Worm (Caenorhabditis elegans) whole organism, midembryonic: ENCODE results near the gene dod-6.
A peak's percentile ranks its signal among the peaks of the same experiment; 100 is the strongest.

Source experiments
- T22C8.4 ChIP-seq: fragments of 200-800 bp; sonication (Bioruptor generic); IDR thresholded peaks from 2 replicates; pipeline ENCODE4 v1.3.6; 2022; ENCODE audit warnings: missing genetic modification characterization, missing compliant biosample characterization
- cog-1 ChIP-seq: sonication (generic microtip); optimal IDR thresholded peaks from 2 replicates; lab custom pipeline; 2016; ENCODE audit warnings: missing genetic modification characterization, missing compliant biosample characterization
- flt-1 ChIP-seq: fragments of 200-800 bp; sonication (Bioruptor generic); IDR thresholded peaks from 2 replicates; pipeline ENCODE4 v1.3.6; 2022; ENCODE audit warnings: missing genetic modification characterization, missing compliant biosample characterization
- klf-2 ChIP-seq: fragments of 200-800 bp; sonication (Bioruptor generic); conservative IDR thresholded peaks from 2 replicates; pipeline ENCODE4 v1.3.6; 2022; ENCODE audit warnings: missing genetic modification reagents, missing genetic modification characterization, missing compliant biosample characterization
- med-1 ChIP-seq: sonication (generic microtip); optimal IDR thresholded peaks from 2 replicates; lab custom pipeline; 2017; ENCODE audit warnings: missing genetic modification characterization, mild to moderate bottlenecking, missing compliant biosample characterization, antibody characterized with exemption, missing genetic modification reagents; ENCODE audit not compliant: insufficient read depth
- ref-1 ChIP-seq: fragments of 200-800 bp; sonication (Bioruptor generic); conservative IDR thresholded peaks from 2 replicates; pipeline ENCODE4 v1.3.6; 2022; ENCODE audit warnings: missing genetic modification reagents, missing genetic modification characterization, missing compliant biosample characterization
- tab-1 ChIP-seq: fragments of 200-800 bp; sonication (Bioruptor generic); IDR thresholded peaks from 2 replicates; pipeline ENCODE4 v1.3.6; 2022; ENCODE audit warnings: missing genetic modification characterization, missing compliant biosample characterization
- ztf-23 ChIP-seq: fragments of 200-800 bp; sonication (Bioruptor generic); IDR thresholded peaks from 2 replicates; pipeline ENCODE4 v1.3.6; 2022; ENCODE audit warnings: missing genetic modification reagents, missing genetic modification characterization, missing compliant biosample characterization
- ztf-29 ChIP-seq: fragments of 200-800 bp; sonication (Bioruptor generic); IDR thresholded peaks from 2 replicates; pipeline ENCODE4 v1.3.6; 2022; ENCODE audit warnings: missing genetic modification reagents, missing genetic modification characterization, missing compliant biosample characterization

The dod-6 gene

DNA sequence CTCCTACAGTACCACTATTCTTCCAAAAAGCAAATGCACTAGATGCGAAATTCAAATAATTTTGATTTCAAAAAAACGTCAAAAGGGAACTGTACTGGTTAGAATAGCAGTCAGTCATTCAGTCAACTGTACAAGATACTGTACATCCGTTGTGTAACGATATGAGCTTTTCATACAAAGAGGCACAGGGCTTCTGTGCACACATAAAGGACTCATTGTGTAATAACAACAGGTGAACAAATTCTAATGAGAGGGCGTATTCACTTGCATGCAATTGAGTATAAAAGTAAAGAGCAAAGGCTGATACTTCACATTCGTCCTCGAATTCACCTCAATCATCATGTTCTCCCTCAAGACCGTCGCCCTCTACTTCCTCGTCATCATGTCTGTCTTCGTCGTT, at the start of gene dod-6:
Gene dod-6 (plus strand): TSS at position 301 of the 400 bp plus-strand sequence.
- TF ChIP-seq cog-1 (tag; lab: Kevin White, UChicago), result no peak

DNA sequence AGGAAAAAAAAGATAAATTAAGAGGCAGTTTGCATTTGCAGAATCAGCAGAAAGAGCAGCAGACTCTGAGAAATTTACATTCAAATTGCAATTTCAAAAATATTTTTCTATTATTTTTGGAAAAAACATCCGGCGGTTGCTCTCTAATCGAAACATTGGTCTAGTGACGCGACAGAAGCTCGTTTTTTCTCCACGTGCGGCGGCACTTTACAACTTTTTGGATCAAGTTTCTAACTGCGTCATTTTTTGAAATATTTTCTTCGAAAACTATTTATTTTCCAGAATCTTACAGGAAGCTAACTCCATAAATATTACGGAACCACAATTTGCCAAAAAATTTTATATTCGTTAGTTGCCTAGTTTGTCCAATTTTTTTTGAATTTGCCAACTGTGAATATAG, 47.6 kb upstream of the dod-6 start:
- TF ChIP-seq flt-1 (GFP tag; lab: Robert Waterston, UW) (no peak), T22C8.4 (GFP tag; lab: Robert Waterston, UW) (no peak), klf-2 (no peak), tab-1 (GFP tag; lab: Robert Waterston, UW) (no peak), med-1 (no peak), cog-1 (tag; lab: Kevin White, UChicago) (no peak), ztf-29 (no peak), ref-1 (no peak), ztf-23 (no peak)

DNA sequence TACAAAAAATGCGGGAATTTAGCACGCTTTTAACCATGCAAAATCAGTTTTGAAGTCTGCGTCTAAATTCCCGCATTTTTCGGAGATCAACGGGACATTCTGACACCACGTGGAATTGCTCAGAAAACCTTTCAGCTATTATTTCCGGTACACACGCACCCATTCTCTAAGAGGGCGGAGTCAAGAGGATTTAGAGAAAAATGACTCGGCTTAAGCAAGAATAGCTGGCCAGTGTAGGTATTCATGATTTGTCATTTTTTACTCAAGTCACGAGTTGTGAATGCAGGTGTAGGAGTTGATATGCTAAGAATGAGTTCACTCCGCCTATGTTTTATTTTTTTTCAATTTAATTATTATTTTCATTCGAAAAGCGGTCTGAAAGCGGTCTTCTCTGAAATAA, 46.8 kb upstream of the dod-6 start:
- TF ChIP-seq ztf-29, result no peak
- no peak for TF ChIP-seq klf-2
- TF ChIP-seq ref-1, result no peak
- no peak for TF ChIP-seq cog-1 (tag; lab: Kevin White, UChicago)

DNA sequence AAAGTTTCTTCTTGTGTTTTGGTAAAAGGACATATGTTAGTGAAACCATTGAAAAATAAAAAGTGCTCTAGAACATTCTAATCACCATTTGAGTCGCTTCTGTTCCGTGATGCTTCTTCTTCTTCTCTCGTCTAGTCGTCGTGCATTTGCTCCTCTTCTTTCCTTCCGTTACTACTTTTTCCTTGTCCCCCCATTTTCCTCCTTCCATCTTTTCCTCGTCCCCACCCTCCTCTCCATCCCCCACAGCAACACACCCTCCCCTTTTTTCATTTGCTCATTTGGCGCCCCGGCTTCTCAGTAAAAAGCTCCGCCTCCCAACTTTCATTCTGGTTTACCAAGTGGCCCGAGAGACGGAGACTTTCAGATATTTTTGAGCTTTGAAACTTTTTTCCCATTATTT, 45.8 kb upstream of the dod-6 start:
- no peak for TF ChIP-seq flt-1 (GFP tag; lab: Robert Waterston, UW)
- no peak for TF ChIP-seq ztf-29
- TF ChIP-seq ztf-23, result 0 out of 2 replicates have a peak, but pooled peaks have one; percentile 47
- TF ChIP-seq klf-2, result no peak

DNA sequence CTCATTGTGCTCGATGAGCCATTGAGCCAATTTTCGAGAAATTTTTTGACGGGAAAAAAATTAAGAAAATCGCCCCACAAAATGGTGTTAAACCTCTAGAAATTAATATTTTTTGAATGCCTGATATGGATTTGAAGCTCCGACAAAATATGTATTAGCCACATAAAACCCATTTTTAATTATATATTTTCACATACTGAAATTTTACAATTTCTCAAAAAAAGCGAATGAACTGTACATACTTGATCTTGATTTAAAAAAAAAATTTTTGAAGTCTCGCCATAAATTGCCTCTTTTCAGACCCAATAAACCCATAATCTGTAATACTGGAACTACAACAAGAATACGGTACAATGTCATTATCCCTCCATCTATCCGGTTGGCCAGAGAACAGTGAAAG, 45.0 kb upstream of the dod-6 start, which contains the start of gene nac-3:
Gene nac-3 (plus strand): TSS at position 301 of the 400 bp plus-strand sequence.
- TF ChIP-seq flt-1 (GFP tag; lab: Robert Waterston, UW), result no peak
- no peak for TF ChIP-seq ztf-29
- no peak for TF ChIP-seq klf-2
- no peak for TF ChIP-seq ztf-23
- TF ChIP-seq ref-1, result no peak
- no peak for TF ChIP-seq tab-1 (GFP tag; lab: Robert Waterston, UW)
- no peak for TF ChIP-seq T22C8.4 (GFP tag; lab: Robert Waterston, UW)
- no peak for TF ChIP-seq med-1
- no peak for TF ChIP-seq cog-1 (tag; lab: Kevin White, UChicago)

DNA sequence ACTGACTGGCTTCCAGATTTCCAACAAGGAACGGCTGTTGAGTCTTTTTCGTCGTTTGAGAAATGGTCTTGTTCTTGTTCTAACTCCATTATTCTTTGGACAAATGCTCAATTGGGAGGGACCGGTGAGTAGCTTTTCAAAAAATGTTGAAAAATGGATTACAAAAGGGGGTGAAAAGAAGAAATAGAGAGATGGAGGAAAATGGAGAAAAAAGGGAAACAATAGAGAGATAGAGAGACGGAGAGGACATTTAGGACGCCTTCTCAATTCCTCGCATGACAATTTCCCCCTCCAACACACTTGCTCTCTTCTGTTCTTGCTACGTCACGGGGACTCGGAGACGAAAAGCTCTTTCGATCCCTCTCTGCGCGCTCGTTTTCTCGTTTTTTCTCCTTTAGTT, 44.5 kb upstream of the dod-6 start:
- TF ChIP-seq cog-1 (tag; lab: Kevin White, UChicago) (no peak), ztf-23 (no peak), flt-1 (GFP tag; lab: Robert Waterston, UW) (no peak), med-1 (no peak), ztf-29 (no peak), T22C8.4 (GFP tag; lab: Robert Waterston, UW) (no peak), tab-1 (GFP tag; lab: Robert Waterston, UW) (no peak), klf-2 (no peak), ref-1 (no peak)

DNA sequence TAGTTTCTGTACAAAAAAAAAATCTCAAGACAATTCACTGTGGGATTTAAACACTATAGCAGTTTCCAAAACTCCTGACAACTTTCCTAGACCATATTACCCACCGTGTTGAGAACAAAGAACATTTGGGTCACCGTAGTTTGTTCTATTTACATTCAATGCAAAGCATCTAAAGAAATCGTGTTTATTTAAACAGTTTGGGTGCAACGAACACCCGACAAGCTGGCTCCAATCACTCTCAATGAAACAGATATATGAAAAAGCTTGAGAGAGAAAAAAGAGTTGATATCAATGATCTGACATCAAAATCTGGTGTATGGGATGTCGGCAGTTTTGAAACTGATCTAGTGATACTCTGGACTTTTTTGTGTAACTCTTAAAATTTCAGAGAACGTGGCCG, 42.5 kb upstream of the dod-6 start:
- no peak for TF ChIP-seq T22C8.4 (GFP tag; lab: Robert Waterston, UW)
- no peak for TF ChIP-seq klf-2
- no peak for TF ChIP-seq cog-1 (tag; lab: Kevin White, UChicago)
- no peak for TF ChIP-seq med-1
- no peak for TF ChIP-seq ref-1
- no peak for TF ChIP-seq flt-1 (GFP tag; lab: Robert Waterston, UW)

DNA sequence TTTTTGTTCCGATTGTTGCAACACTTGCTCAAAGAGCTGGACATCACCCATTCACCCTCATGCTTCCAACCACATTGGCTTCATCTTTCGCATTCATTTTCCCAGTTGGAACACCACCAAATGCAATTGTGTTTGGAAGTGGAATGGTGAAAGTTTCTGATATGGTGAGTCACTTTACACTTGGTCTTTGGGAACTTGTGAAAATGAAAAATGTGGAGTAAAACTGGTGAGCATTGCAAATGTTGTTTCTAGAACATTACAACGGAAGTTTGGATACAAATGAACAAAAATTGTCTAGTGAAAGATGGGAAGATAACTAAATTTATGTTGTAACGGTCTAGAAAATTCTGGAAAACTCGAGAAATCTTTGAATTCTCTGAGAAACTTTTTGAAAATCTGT, 41.2 kb upstream of the dod-6 start:
- no peak for TF ChIP-seq flt-1 (GFP tag; lab: Robert Waterston, UW)

DNA sequence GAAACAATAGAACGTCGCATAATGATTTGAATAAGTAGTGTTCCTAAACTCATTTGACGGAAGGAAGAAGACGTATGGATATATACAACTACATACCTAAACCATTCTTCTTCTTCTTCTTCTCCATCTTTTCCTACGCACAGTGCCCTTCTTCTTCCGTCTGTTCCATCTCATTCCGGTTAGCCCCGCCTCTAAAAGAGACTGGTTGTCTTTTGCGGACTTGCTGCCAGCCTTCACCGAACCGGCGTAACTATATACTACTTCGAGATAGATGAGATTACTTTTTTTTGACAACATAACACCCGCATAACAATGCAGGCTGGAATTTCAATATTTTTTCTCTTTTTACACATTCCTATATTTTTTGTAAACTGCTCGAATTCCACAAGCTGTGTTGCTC, 37.1 kb upstream of the dod-6 start, which contains the start of the genes K08E5.5 and mua-3:
Gene K08E5.5 (minus strand): TSS at position 101 of the 400 bp plus-strand sequence.
Gene mua-3 (plus strand): TSS at position 313 of the 400 bp plus-strand sequence.
- TF ChIP-seq cog-1 (tag; lab: Kevin White, UChicago), result no peak
- TF ChIP-seq ztf-29, result no peak
- no peak for TF ChIP-seq med-1
- no peak for TF ChIP-seq tab-1 (GFP tag; lab: Robert Waterston, UW)
- TF ChIP-seq ref-1, result no peak
- no peak for TF ChIP-seq ztf-23
- TF ChIP-seq flt-1 (GFP tag; lab: Robert Waterston, UW), result no peak
- TF ChIP-seq T22C8.4 (GFP tag; lab: Robert Waterston, UW), result no peak
- no peak for TF ChIP-seq klf-2

DNA sequence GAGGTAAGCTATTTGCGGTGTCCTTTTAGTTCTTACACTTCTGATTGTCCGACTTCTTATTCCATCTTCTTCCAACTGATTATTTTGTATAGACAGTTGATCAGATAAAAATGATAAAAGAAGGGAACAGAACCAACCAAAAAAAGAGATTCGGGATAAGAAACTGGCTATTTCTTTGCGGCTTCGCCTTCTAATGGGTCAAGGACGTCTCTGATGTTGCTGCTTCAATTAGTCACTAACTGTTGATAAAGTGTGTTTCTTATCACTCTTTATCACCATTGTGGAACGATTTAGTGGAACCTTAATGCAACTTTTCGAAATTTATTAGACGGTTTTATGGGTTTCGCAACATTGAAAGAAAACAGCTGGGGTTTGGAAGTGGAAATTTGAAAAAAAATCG, 27.3 kb upstream of the dod-6 start:
- TF ChIP-seq ztf-29, result no peak
- no peak for TF ChIP-seq ztf-23
- TF ChIP-seq ref-1, result no peak

DNA sequence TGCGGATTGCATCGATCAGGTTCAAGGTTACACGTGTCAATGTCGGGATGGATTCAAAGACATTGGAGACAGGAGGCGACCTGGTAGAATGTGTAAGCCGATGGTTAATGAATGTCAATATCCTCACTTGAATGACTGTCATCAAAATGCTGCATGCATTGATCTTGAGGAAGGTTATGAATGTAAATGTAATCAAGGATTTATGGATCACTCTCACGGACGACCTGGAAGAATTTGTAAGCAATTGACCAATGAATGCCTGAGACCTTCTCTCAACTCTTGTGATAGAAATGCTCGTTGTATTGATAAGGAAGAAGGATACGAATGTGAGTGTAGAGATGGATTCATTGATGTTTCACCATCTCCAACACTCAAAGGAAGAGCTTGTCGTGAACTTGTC, 19.5 kb upstream of the dod-6 start:
- TF ChIP-seq klf-2 (no peak), T22C8.4 (GFP tag; lab: Robert Waterston, UW) (no peak), tab-1 (GFP tag; lab: Robert Waterston, UW) (no peak), ztf-23 (no peak), ztf-29 (no peak), ref-1 (no peak), flt-1 (GFP tag; lab: Robert Waterston, UW) (no peak), med-1 (no peak), cog-1 (tag; lab: Kevin White, UChicago) (no peak)

DNA sequence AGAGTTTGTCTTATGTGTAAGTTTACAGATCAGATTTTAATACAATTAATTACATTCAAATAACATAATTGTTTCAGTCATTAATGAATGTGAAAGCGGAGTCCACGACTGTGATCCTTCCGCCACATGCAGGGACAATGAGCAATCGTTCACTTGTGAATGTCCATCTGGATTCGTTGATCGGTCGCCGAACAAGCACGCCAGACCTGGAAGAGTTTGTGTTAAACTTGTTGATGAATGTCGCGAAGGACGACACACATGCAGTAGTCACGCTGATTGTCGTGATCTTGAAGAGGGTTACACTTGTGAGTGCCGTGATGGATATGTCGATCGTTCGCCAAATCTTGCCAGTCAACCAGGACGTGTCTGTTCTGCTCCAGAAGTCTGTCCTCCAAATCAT, 19.0 kb upstream of the dod-6 start:
- TF ChIP-seq flt-1 (GFP tag; lab: Robert Waterston, UW) (no peak), ref-1 (no peak), med-1 (no peak), T22C8.4 (GFP tag; lab: Robert Waterston, UW) (no peak), ztf-29 (no peak), tab-1 (GFP tag; lab: Robert Waterston, UW) (no peak), cog-1 (tag; lab: Kevin White, UChicago) (no peak), ztf-23 (no peak), klf-2 (no peak)
